Worm (Caenorhabditis elegans): Measurements from ENCODE around the gene repo-1.
A peak's percentile ranks its signal among the peaks of the same experiment; 100 is the strongest.

Gene repo-1

ce11 chrIV:12078907-12079523 lies 5.3 kb upstream of the repo-1 start, which contains the start of gene lex-1:
lex-1 (plus strand) TSS chrIV:12079473.
- TF ChIP-seq elt-3 (tag; optimal IDR thresholded peaks at IDR 0.05) (no peak), ets-5 (GFP tag; IDR thresholded peaks at IDR 0.05) (no peak), dpl-1 (GFP tag; optimal IDR thresholded peaks at IDR 0.05) (peak; percentile 61 to 86 (median 80)), lin-14 (GFP tag; optimal IDR thresholded peaks at IDR 0.05) (peak; percentile 40), mdl-1 (tag; optimal IDR thresholded peaks at IDR 0.05) (peak in 1 of 2 experiments; percentile 76), lin-35 (GFP tag; optimal IDR thresholded peaks at IDR 0.05) (peak; percentile 80 to 92), nhr-76 (tag; optimal IDR thresholded peaks at IDR 0.05) (no peak), mep-1 (tag; optimal IDR thresholded peaks at IDR 0.05) (peak; percentile 56), efl-1 (optimal IDR thresholded peaks at IDR 0.05) (peak; percentile 18 to 79), efl-1 (GFP tag; optimal IDR thresholded peaks at IDR 0.05 in 1 of 2) (peak; percentile 85 to 98), mef-2 (tag; optimal IDR thresholded peaks at IDR 0.05) (no peak), F16B12.6 (tag; optimal IDR thresholded peaks at IDR 0.05) (peak; percentile 20), vab-15 (tag; optimal IDR thresholded peaks at IDR 0.05) (no peak), dsc-1 (tag; optimal IDR thresholded peaks at IDR 0.05) (no peak), swsn-7 (tag; optimal IDR thresholded peaks at IDR 0.05) (peak; percentile 3), ceh-82 (tag; optimal IDR thresholded peaks at IDR 0.05) (peak in 1 of 3 experiments; percentile 22), lin-15B (tag; optimal IDR thresholded peaks at IDR 0.05) (peak; percentile 71), C04F5.9 (tag; optimal IDR thresholded peaks at IDR 0.05) (peak; percentile 14), jun-1 (tag; optimal IDR thresholded peaks at IDR 0.05) (no peak), nhr-71 (tag; optimal IDR thresholded peaks at IDR 0.05) (peak; percentile 50), xbp-1 (tag; optimal IDR thresholded peaks at IDR 0.05) (peak; percentile 36), aly-2 (tag; optimal IDR thresholded peaks at IDR 0.05) (no peak), tbx-2 (tag; optimal IDR thresholded peaks at IDR 0.05) (peak; percentile 4), blmp-1 (tag; optimal IDR thresholded peaks at IDR 0.05) (peak; percentile 86), nhr-47 (tag; optimal IDR thresholded peaks at IDR 0.05) (peak; percentile 6), fkh-8 (tag; optimal IDR thresholded peaks at IDR 0.05) (peak; percentile 21), C16A3.4 (tag; optimal IDR thresholded peaks at IDR 0.05) (peak; percentile 37), snu-23 (GFP tag; optimal IDR thresholded peaks at IDR 0.05) (peak; percentile 55), nhr-20 (tag; optimal IDR thresholded peaks at IDR 0.05) (peak; percentile 38), skn-1 (tag; optimal IDR thresholded peaks at IDR 0.05) (peak; percentile 37), lsy-2 (tag; optimal IDR thresholded peaks at IDR 0.05) (peak; percentile 29 to 72)

ce11 chrIV:12080807-12081206 lies 3.5 kb upstream of the repo-1 start:
- TF ChIP-seq ets-5 (GFP tag; IDR thresholded peaks at IDR 0.05) (no peak), efl-1 (optimal IDR thresholded peaks at IDR 0.05) (no peak), efl-1 (GFP tag; optimal IDR thresholded peaks at IDR 0.05 in 1 of 2) (peak in 1 of 2 experiments; percentile 91)

ce11 chrIV:12084587-12084986 lies 309 bp downstream of the repo-1 start:
- TF ChIP-seq ces-1 (GFP tag; optimal IDR thresholded peaks at IDR 0.05), result no peak
- TF ChIP-seq pax-3 (tag; optimal IDR thresholded peaks at IDR 0.05), result no peak
- TF ChIP-seq egl-13 (tag; optimal IDR thresholded peaks at IDR 0.05), result no peak

ce11 chrIV:12085120-12085519 lies 842 bp downstream of the repo-1 start, which contains the start of gene rbm-34:
rbm-34 (plus strand) TSS chrIV:12085420.
- TF ChIP-seq mef-2 (tag; optimal IDR thresholded peaks at IDR 0.05) (no peak), nhr-28 (tag; optimal IDR thresholded peaks at IDR 0.05) (no peak), jun-1 (tag; optimal IDR thresholded peaks at IDR 0.05) (no peak), lsy-2 (tag; optimal IDR thresholded peaks at IDR 0.05) (no peak), dpl-1 (GFP tag; optimal IDR thresholded peaks at IDR 0.05) (no peak)

- TF ChIP-seq pag-3 (tag; optimal IDR thresholded peaks at IDR 0.05; ENCODE audit: borderline replicate concordance, insufficient read depth), result no peak
- TF ChIP-seq nhr-28 (tag; optimal IDR thresholded peaks at IDR 0.05), result no peak
- no peak for TF ChIP-seq sptf-1 (tag; optimal IDR thresholded peaks at IDR 0.05)
- peak; percentile 42 for TF ChIP-seq unc-130 (tag; optimal IDR thresholded peaks at IDR 0.05)
- TF ChIP-seq fkh-8 (tag; optimal IDR thresholded peaks at IDR 0.05), result no peak
- peak; percentile 53 to 83 for TF ChIP-seq lin-35 (GFP tag; optimal IDR thresholded peaks at IDR 0.05)
- no peak for TF ChIP-seq blmp-1 (tag; optimal IDR thresholded peaks at IDR 0.05)
- peak; percentile 85 for TF ChIP-seq nhr-90 (tag; optimal IDR thresholded peaks at IDR 0.05; ENCODE audit: poor library complexity)
- 0 out of 2 replicates have a peak, but pooled peaks have one; percentile 21 for TF ChIP-seq grh-1 (GFP tag; IDR thresholded peaks at IDR 0.05)
- peak; percentile 67 for TF ChIP-seq nhr-85 (tag)
- peak; percentile 55 for TF ChIP-seq tbx-2 (tag; optimal IDR thresholded peaks at IDR 0.05)
- TF ChIP-seq lin-15B (tag; optimal IDR thresholded peaks at IDR 0.05), result peak; percentile 32
- TF ChIP-seq F16B12.6 (tag; optimal IDR thresholded peaks at IDR 0.05), result peak; percentile 33
- TF ChIP-seq mep-1 (tag; optimal IDR thresholded peaks at IDR 0.05), result peak; percentile 67
- peak; percentile 62 for TF ChIP-seq ztf-4 (tag; optimal IDR thresholded peaks at IDR 0.05)
- TF ChIP-seq skn-1 (tag; optimal IDR thresholded peaks at IDR 0.05), result peak; percentile 52
- no peak for TF ChIP-seq hpl-2 (GFP tag; optimal IDR thresholded peaks at IDR 0.05)
- TF ChIP-seq C16A3.4 (tag; optimal IDR thresholded peaks at IDR 0.05), result peak; percentile 73
Observed at ce11 chrIV:12086498-12086897, 2.2 kb downstream of the repo-1 start.
